Worm (Caenorhabditis elegans) whole organism, L4 larva: ENCODE results near the gene B0303.14.

Experiments used
- aly-2 ChIP-seq: sonication (generic microtip); optimal IDR thresholded peaks from 2 replicates; lab custom pipeline; 2018; ENCODE audit warnings: missing biosample characterization, missing genetic modification characterization
- ama-1 ChIP-seq: fragments of 150-350 bp; optimal IDR thresholded peaks from 2 replicates; lab custom pipeline; 2014; ENCODE audit warnings: inconsistent platforms, mixed read lengths
- ces-1 ChIP-seq: fragments of 150-350 bp; sonication (generic microtip); optimal IDR thresholded peaks from 4 replicates; lab custom pipeline; 2014; ENCODE audit warnings: missing biosample characterization, missing genetic modification reagents, missing genetic modification characterization
- dmd-8 ChIP-seq: fragments of 200-800 bp; sonication (Bioruptor generic); IDR thresholded peaks from 2 replicates; pipeline ENCODE4 v1.3.6; 2022; ENCODE audit warnings: missing genetic modification characterization, missing compliant biosample characterization
- egl-27 ChIP-seq: sonication (generic microtip); optimal IDR thresholded peaks from 3 replicates; lab custom pipeline; 2017; ENCODE audit warnings: missing biosample characterization, missing genetic modification reagents, missing genetic modification characterization
- fkh-10 ChIP-seq: fragments of 150-350 bp; optimal IDR thresholded peaks from 2 replicates; lab custom pipeline; 2014; ENCODE audit warnings: missing biosample characterization, missing genetic modification reagents, missing genetic modification characterization
- lin-29 ChIP-seq: fragments of 200-800 bp; sonication (Bioruptor generic); IDR thresholded peaks from 2 replicates; pipeline ENCODE4 v1.3.6; 2022; ENCODE audit warnings: missing genetic modification reagents, missing genetic modification characterization, missing compliant biosample characterization
- nhr-77 ChIP-seq: fragments of 150-350 bp; optimal IDR thresholded peaks from 2 replicates; lab custom pipeline; 2014; ENCODE audit warnings: missing biosample characterization, missing genetic modification characterization
- rbr-2 ChIP-seq: sonication (generic microtip); optimal IDR thresholded peaks from 2 replicates; lab custom pipeline; 2016; ENCODE audit warnings: missing genotype, missing genetic modification characterization, missing compliant biosample characterization

ce11 chrIII:8684421-8684820, 31.6 kb downstream of the B0303.14 start, which contains the start of gene anmt-1:
- TF ChIP-seq ces-1 = no peak
- no peak for TF ChIP-seq egl-27
- TF ChIP-seq rbr-2 (tag; lab: Kevin White, UChicago) = no peak
- TF ChIP-seq lin-29 (GFP tag; lab: Robert Waterston, UW) = no peak
- no peak for TF ChIP-seq aly-2
- no peak for TF ChIP-seq fkh-10 (GFP tag; lab: Kevin White, UChicago)
- no peak for TF ChIP-seq nhr-77 (tag; lab: Kevin White, UChicago)
- TF ChIP-seq dmd-8 (GFP tag; lab: Robert Waterston, UW) = no peak
- no peak for TF ChIP-seq ama-1 (lab: Kevin White, UChicago)
